Worm (Caenorhabditis elegans) whole organism, L4 larva: ENCODE data around the gene F21A3.3.

Experiments used
- D1046.2 ChIP-seq: fragments of 200-800 bp; sonication (Bioruptor generic); IDR thresholded peaks from 2 replicates; pipeline ENCODE4 v1.3.6; 2022; ENCODE audit warnings: missing genetic modification characterization, missing compliant biosample characterization
- F26F4.8 ChIP-seq: fragments of 200-800 bp; sonication (Bioruptor generic); conservative IDR thresholded peaks from 2 replicates; pipeline ENCODE4 v1.3.6; 2022; ENCODE audit warnings: missing genetic modification characterization, missing compliant biosample characterization
- Y75B8A.6 ChIP-seq: fragments of 200-800 bp; sonication (Bioruptor generic); IDR thresholded peaks from 2 replicates; pipeline ENCODE4 v1.3.6; 2022; ENCODE audit warnings: missing genetic modification reagents, missing genetic modification characterization, missing compliant biosample characterization
- aha-1 ChIP-seq: fragments of 150-350 bp; peaks from one replicate; lab custom pipeline; 2014; ENCODE audit warnings: missing biosample characterization, missing genetic modification characterization
- arid-1 ChIP-seq: fragments of 200-800 bp; sonication (Bioruptor generic); conservative IDR thresholded peaks from 2 replicates; pipeline ENCODE4 v1.3.6; 2022; ENCODE audit warnings: missing genetic modification reagents, missing genetic modification characterization, missing compliant biosample characterization
- ceh-28 ChIP-seq: fragments of 150-350 bp; optimal IDR thresholded peaks from 2 replicates; lab custom pipeline; 2014; ENCODE audit warnings: missing biosample characterization, missing genetic modification reagents, missing genetic modification characterization
- ceh-32 ChIP-seq: sonication (generic microtip); optimal IDR thresholded peaks from 2 replicates; lab custom pipeline; 2016; ENCODE audit warnings: mild to moderate bottlenecking, missing genetic modification characterization, missing compliant biosample characterization; ENCODE audit not compliant: poor library complexity
- ces-1 ChIP-seq: fragments of 150-350 bp; sonication (generic microtip); optimal IDR thresholded peaks from 4 replicates; lab custom pipeline; 2014; ENCODE audit warnings: missing biosample characterization, missing genetic modification reagents, missing genetic modification characterization
- daf-16 ChIP-seq, 3 experiments: sonication (generic microtip); optimal IDR thresholded peaks; 2 replicates each; lab custom pipeline; 2016 to 2017; ENCODE audit warnings: missing genetic modification characterization in 3 of 3, missing genetic modification reagents in 3 of 3, mild to moderate bottlenecking in 2 of 3, missing compliant biosample characterization in 2 of 3, missing biosample characterization in 1 of 3, moderate library complexity in 1 of 3
- dmd-8 ChIP-seq: fragments of 200-800 bp; sonication (Bioruptor generic); IDR thresholded peaks from 2 replicates; pipeline ENCODE4 v1.3.6; 2022; ENCODE audit warnings: missing genetic modification characterization, missing compliant biosample characterization
- dmd-9 ChIP-seq: fragments of 200-800 bp; sonication (Bioruptor generic); IDR thresholded peaks from 2 replicates; pipeline ENCODE4 v1.3.6; 2022; ENCODE audit warnings: missing genetic modification reagents, missing genetic modification characterization, missing compliant biosample characterization
- duxl-1 ChIP-seq: sonication (generic microtip); optimal IDR thresholded peaks from 2 replicates; lab custom pipeline; 2016; ENCODE audit warnings: mild to moderate bottlenecking, missing genetic modification characterization, moderate library complexity, missing compliant biosample characterization; ENCODE audit not compliant: poor library complexity
- dve-1 ChIP-seq: sonication (generic microtip); optimal IDR thresholded peaks from 2 replicates; lab custom pipeline; 2017; ENCODE audit warnings: antibody characterized with exemption, mild to moderate bottlenecking, missing genetic modification characterization, missing compliant biosample characterization; ENCODE audit not compliant: insufficient read depth
- egl-43 ChIP-seq: fragments of 200-800 bp; sonication (Bioruptor generic); IDR thresholded peaks from 2 replicates; pipeline ENCODE4 v1.3.6; 2022; ENCODE audit warnings: missing genetic modification reagents, missing genetic modification characterization, missing compliant biosample characterization
- fkh-10 ChIP-seq: fragments of 150-350 bp; optimal IDR thresholded peaks from 2 replicates; lab custom pipeline; 2014; ENCODE audit warnings: missing biosample characterization, missing genetic modification reagents, missing genetic modification characterization
- fos-1 ChIP-seq: fragments of 150-350 bp; optimal IDR thresholded peaks from 2 replicates; lab custom pipeline; 2014; ENCODE audit warnings: missing biosample characterization, missing genetic modification characterization
- gei-8 ChIP-seq: fragments of 200-800 bp; sonication (Bioruptor generic); optimal IDR thresholded peaks from 2 replicates; lab custom pipeline; 2018; ENCODE audit warnings: mild to moderate bottlenecking, missing genetic modification characterization, missing compliant biosample characterization
- hlh-11 ChIP-seq: fragments of 200-800 bp; sonication (Bioruptor generic); optimal IDR thresholded peaks from 2 replicates; lab custom pipeline; 2018; ENCODE audit warnings: mild to moderate bottlenecking, missing genetic modification characterization, missing compliant biosample characterization
- hmg-1.1 ChIP-seq: fragments of 200-800 bp; sonication (Bioruptor generic); IDR thresholded peaks from 2 replicates; pipeline ENCODE4 v1.3.6; 2022; ENCODE audit warnings: missing genetic modification reagents, missing genetic modification characterization, missing compliant biosample characterization
- lim-7 ChIP-seq: fragments of 200-800 bp; sonication (Bioruptor generic); IDR thresholded peaks from 2 replicates; pipeline ENCODE4 v1.3.6; 2022; ENCODE audit warnings: missing genetic modification characterization, missing compliant biosample characterization
- lin-1 ChIP-seq: fragments of 200-800 bp; sonication (Bioruptor generic); IDR thresholded peaks from 2 replicates; pipeline ENCODE4 v1.3.6; 2022; ENCODE audit warnings: missing genetic modification reagents, missing genetic modification characterization, missing compliant biosample characterization
- lin-29 ChIP-seq: fragments of 200-800 bp; sonication (Bioruptor generic); IDR thresholded peaks from 2 replicates; pipeline ENCODE4 v1.3.6; 2022; ENCODE audit warnings: missing genetic modification reagents, missing genetic modification characterization, missing compliant biosample characterization
- lin-38 ChIP-seq: fragments of 200-800 bp; sonication (Bioruptor generic); IDR thresholded peaks from 2 replicates; pipeline ENCODE4 v1.3.6; 2022; ENCODE audit warnings: missing genetic modification reagents, missing genetic modification characterization, missing compliant biosample characterization
- madf-5 ChIP-seq, 2 experiments: fragments of 200-800 bp; sonication (Bioruptor generic); IDR thresholded peaks; 2 replicates each; pipeline ENCODE4 v1.3.6; 2022; ENCODE audit warnings: missing compliant biosample characterization in 2 of 2, missing genetic modification characterization in 2 of 2
- madf-9 ChIP-seq: fragments of 200-800 bp; sonication (Bioruptor generic); conservative IDR thresholded peaks from 2 replicates; pipeline ENCODE4 v1.3.6; 2022; ENCODE audit warnings: missing genetic modification reagents, missing genetic modification characterization, missing compliant biosample characterization
- mdt-29 ChIP-seq: fragments of 200-800 bp; sonication (Bioruptor generic); IDR thresholded peaks from 2 replicates; pipeline ENCODE4 v1.3.6; 2022; ENCODE audit warnings: missing genetic modification reagents, missing genetic modification characterization, missing compliant biosample characterization
- mes-2 ChIP-seq: sonication (generic microtip); optimal IDR thresholded peaks from 2 replicates; lab custom pipeline; 2016; ENCODE audit warnings: missing genotype, mild to moderate bottlenecking, missing genetic modification characterization, missing compliant biosample characterization; ENCODE audit not compliant: poor library complexity, severe bottlenecking
- pha-4 ChIP-seq, 2 experiments: fragments of 150-350 bp in 1 of 2; fragments of 200-800 bp in 1 of 2; sonication (Bioruptor generic) in 1 of 2; IDR thresholded peaks in 1 of 2; optimal IDR thresholded peaks in 1 of 2; 2 replicates each; pipeline versions ENCODE4 v1.3.6 to Lab custom; 2014 to 2022; ENCODE audit warnings: missing genetic modification characterization in 2 of 2, missing genetic modification reagents in 2 of 2, missing biosample characterization in 1 of 2, missing compliant biosample characterization in 1 of 2
- skn-1 ChIP-seq: fragments of 150-350 bp; optimal IDR thresholded peaks from 2 replicates; lab custom pipeline; 2014; ENCODE audit warnings: missing biosample characterization, missing genetic modification characterization
- snpc-1.2 ChIP-seq: fragments of 200-800 bp; sonication (Bioruptor generic); IDR thresholded peaks from 2 replicates; pipeline ENCODE4 v1.3.6; 2022; ENCODE audit warnings: missing genetic modification reagents, missing genetic modification characterization, missing compliant biosample characterization
- spr-1 ChIP-seq: sonication (generic microtip); optimal IDR thresholded peaks from 2 replicates; lab custom pipeline; 2016; ENCODE audit warnings: mild to moderate bottlenecking, missing genetic modification characterization, missing compliant biosample characterization
- tag-97 ChIP-seq: fragments of 200-800 bp; sonication (Bioruptor generic); IDR thresholded peaks from 2 replicates; pipeline ENCODE4 v1.3.6; 2022; ENCODE audit warnings: missing genetic modification characterization, missing compliant biosample characterization
- unc-130 ChIP-seq: sonication (generic microtip); optimal IDR thresholded peaks from 2 replicates; lab custom pipeline; 2016; ENCODE audit warnings: missing genetic modification reagents, missing genetic modification characterization, missing compliant biosample characterization
- unc-62 ChIP-seq, 3 experiments: fragments of 150-350 bp in 1 of 3; sonication (generic microtip); optimal IDR thresholded peaks in 2 of 3; peaks in 1 of 3; 1 replicate in 1 of 3; 2 replicates in 2 of 3; lab custom pipeline; 2014 to 2017; ENCODE audit warnings: missing biosample characterization in 3 of 3, missing genetic modification characterization in 3 of 3, missing genetic modification reagents in 3 of 3, missing genotype in 1 of 3
- vab-7 ChIP-seq: fragments of 200-800 bp; sonication (Bioruptor generic); IDR thresholded peaks from 2 replicates; pipeline ENCODE4 v1.3.6; 2022; ENCODE audit warnings: missing genetic modification reagents, missing genetic modification characterization, missing compliant biosample characterization
- zfp-2 ChIP-seq: sonication (generic microtip); optimal IDR thresholded peaks from 2 replicates; lab custom pipeline; 2016; ENCODE audit warnings: mild to moderate bottlenecking, missing genetic modification characterization, missing compliant biosample characterization

F21A3.3 gene

ce11 chrV:15479107-15479506 lies 38.4 kb upstream of the F21A3.3 start (continued):
- TF ChIP-seq dmd-9 (GFP tag; lab: Robert Waterston, UW) (no peak), arid-1 (no peak), ceh-28 (tag; lab: Kevin White, UChicago) (no peak), fkh-10 (GFP tag; lab: Kevin White, UChicago) (no peak), D1046.2 (no peak), fos-1 (tag; lab: Kevin White, UChicago) (no peak), daf-16 (GFP tag; optimal IDR thresholded peaks at IDR 0.05; lab: Kevin White, UChicago) (no peak), daf-16 (tag; optimal IDR thresholded peaks at IDR 0.05; lab: Kevin White, UChicago) (peak; percentile 90), unc-62 (GFP tag; optimal IDR thresholded peaks at IDR 0.05 in 1 of 2; lab: Kevin White, UChicago) (no peak), unc-62 (tag; optimal IDR thresholded peaks at IDR 0.05; lab: Kevin White, UChicago) (no peak), skn-1 (tag; lab: Kevin White, UChicago) (no peak), mdt-29 (GFP tag; lab: Robert Waterston, UW) (no peak), mes-2 (tag; lab: Kevin White, UChicago) (peak; percentile 11), lin-29 (GFP tag; lab: Robert Waterston, UW) (no peak), tag-97 (no peak)
- TF ChIP-seq, all 104 proteins: peak for 4

DNA sequence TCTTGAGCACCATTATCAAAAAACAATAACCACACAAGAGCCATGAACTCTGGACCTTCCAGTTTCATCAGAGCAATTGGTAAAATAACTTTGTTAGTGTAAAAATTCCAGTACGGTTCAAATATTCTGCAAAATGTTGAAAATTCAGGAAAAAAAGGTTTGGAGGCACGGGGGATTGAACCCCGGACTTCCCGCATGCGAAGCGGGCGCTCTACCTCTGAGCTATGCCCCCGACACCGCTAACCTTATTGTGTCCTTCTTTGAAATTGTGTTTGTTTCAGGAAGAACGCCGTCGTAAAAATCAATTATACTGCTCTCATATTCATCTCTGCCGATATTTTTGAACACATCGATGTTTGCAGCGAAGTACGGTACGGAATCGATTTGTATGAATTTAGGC lies 37.7 kb upstream of the F21A3.3 start:
- peak; percentile 40; the same call in 1 of the 2 replicates for TF ChIP-seq Y75B8A.6
- TF ChIP-seq vab-7 (GFP tag; lab: Robert Waterston, UW), result 0 out of 2 replicates have a peak, but pooled peaks have one; percentile 28
- no peak for TF ChIP-seq zfp-2 (tag; lab: Kevin White, UChicago)
- peak in 1 of 2 experiments; percentile 7 for TF ChIP-seq daf-16 (GFP tag; optimal IDR thresholded peaks at IDR 0.05; lab: Kevin White, UChicago)
- peak; percentile 22 for TF ChIP-seq daf-16 (tag; optimal IDR thresholded peaks at IDR 0.05; lab: Kevin White, UChicago)
- peak; percentile 49 for TF ChIP-seq mes-2 (tag; lab: Kevin White, UChicago)
- TF ChIP-seq dmd-8, result peak; percentile 73; the same call in 1 of the 2 replicates
- 0 out of 2 replicates have a peak, but pooled peaks have one; percentile 10 for TF ChIP-seq F26F4.8 (GFP tag; lab: Robert Waterston, UW)
- peak; percentile 13; the same call in 1 of the 2 replicates for TF ChIP-seq pha-4 (GFP tag; IDR thresholded peaks at IDR 0.05; lab: Robert Waterston, UW)
- no peak for TF ChIP-seq pha-4 (tag; optimal IDR thresholded peaks at IDR 0.05; lab: Kevin White, UChicago)
- no peak for TF ChIP-seq ceh-32
- no peak for TF ChIP-seq madf-9 (GFP tag; lab: Robert Waterston, UW)
- no peak for TF ChIP-seq fos-1 (tag; lab: Kevin White, UChicago)
- TF ChIP-seq hlh-11 (tag; lab: Kevin White, UChicago), result peak; percentile 2
- peak; percentile 21 for TF ChIP-seq dve-1 (tag; lab: Kevin White, UChicago)
- no peak for TF ChIP-seq hmg-1.1 (GFP tag; lab: Robert Waterston, UW)
- no peak for TF ChIP-seq ces-1
- TF ChIP-seq duxl-1 (tag; lab: Kevin White, UChicago), result peak; percentile 14
- TF ChIP-seq lin-1 (GFP tag; lab: Robert Waterston, UW), result 0 out of 2 replicates have a peak, but pooled peaks have one; percentile 32
- TF ChIP-seq unc-130 (GFP tag; lab: Kevin White, UChicago), result peak; percentile 12
- TF ChIP-seq arid-1, result peak; percentile 56; the same call in 1 of the 2 replicates
- peak; percentile 14 for TF ChIP-seq aha-1
- TF ChIP-seq madf-5 (GFP tag; IDR thresholded peaks at IDR 0.05; lab: Robert Waterston, UW), result peak in 1 of 2 experiments; percentile 32; a peak in 1 of 4 replicates
- peak; percentile 83 for TF ChIP-seq egl-43 (GFP tag; lab: Robert Waterston, UW)
- TF ChIP-seq gei-8 (GFP tag; lab: Kevin White, UChicago), result peak; percentile 42
- TF ChIP-seq lin-38 (GFP tag; lab: Robert Waterston, UW), result no peak
- TF ChIP-seq spr-1, result peak; percentile 36
- TF ChIP-seq lim-7 (GFP tag; lab: Robert Waterston, UW), result peak; percentile 68
- TF ChIP-seq lin-29 (GFP tag; lab: Robert Waterston, UW), result no peak
- 0 out of 2 replicates have a peak, but pooled peaks have one; percentile 51 for TF ChIP-seq snpc-1.2
